Fruit fly (Drosophila melanogaster) whole organism, embryonic: ENCODE results near the gene CG43355.

Source experiments
- Ada2b ChIP-seq: fragments of 200-800 bp; sonication (Bioruptor generic); IDR thresholded peaks from 2 replicates; pipeline ENCODE4 v1.3.6; 2022; ENCODE audit warnings: missing biosample characterization, missing genetic modification characterization
- Atf6 ChIP-seq: fragments of 200-800 bp; sonication (Bioruptor generic); IDR thresholded peaks from 2 replicates; pipeline ENCODE4 v1.3.6; 2022; ENCODE audit warnings: missing biosample characterization, missing genetic modification characterization
- Bdp1 ChIP-seq: fragments of 200-800 bp; sonication (Bioruptor generic); optimal IDR thresholded peaks from 3 replicates; lab custom pipeline; 2016; ENCODE audit warnings: missing biosample characterization, missing genetic modification characterization
- Blimp-1 ChIP-seq: fragments of 200-800 bp; sonication (Bioruptor generic); optimal IDR thresholded peaks from 3 replicates; lab custom pipeline; 2018; ENCODE audit warnings: missing biosample characterization, missing genetic modification characterization, mild to moderate bottlenecking, moderate library complexity, missing genetic modification reagents
- CG11695 ChIP-seq: fragments of 200-800 bp; sonication (Bioruptor generic); IDR thresholded peaks from 3 replicates; pipeline ENCODE4 v1.3.6; 2022; ENCODE audit warnings: missing biosample characterization, missing genetic modification characterization
- CG12104 ChIP-seq: fragments of 200-800 bp; sonication (Bioruptor generic); optimal IDR thresholded peaks from 3 replicates; lab custom pipeline; 2016; ENCODE audit warnings: missing biosample characterization, missing genetic modification characterization
- CG12299 ChIP-seq: fragments of 200-800 bp; sonication (Bioruptor generic); optimal IDR thresholded peaks from 2 replicates; lab custom pipeline; 2018; ENCODE audit warnings: missing biosample characterization, mild to moderate bottlenecking, missing genetic modification characterization
- CG13894 ChIP-seq: fragments of 200-800 bp; sonication (Bioruptor generic); optimal IDR thresholded peaks from 3 replicates; lab custom pipeline; 2018; ENCODE audit warnings: missing biosample characterization, mild to moderate bottlenecking, missing genetic modification characterization, moderate library complexity
- CG14667 ChIP-seq: fragments of 200-800 bp; sonication (Bioruptor generic); IDR thresholded peaks from 2 replicates; pipeline ENCODE4 v1.3.6; 2022; ENCODE audit warnings: missing biosample characterization, missing genetic modification characterization
- CG15011 ChIP-seq: fragments of 200-800 bp; sonication (Bioruptor generic); optimal IDR thresholded peaks from 3 replicates; lab custom pipeline; 2018; ENCODE audit warnings: missing biosample characterization, mild to moderate bottlenecking, missing genetic modification characterization
- CG15696 ChIP-seq: fragments of 200-800 bp; sonication (Bioruptor generic); optimal IDR thresholded peaks from 2 replicates; lab custom pipeline; 2019; ENCODE audit warnings: missing biosample characterization, mild to moderate bottlenecking, missing genetic modification characterization, moderate library complexity
- CG17186 ChIP-seq: fragments of 200-800 bp; sonication (Bioruptor generic); optimal IDR thresholded peaks from 3 replicates; lab custom pipeline; 2017; ENCODE audit warnings: missing biosample characterization, missing genetic modification reagents, missing genetic modification characterization
- CG17361 ChIP-seq: fragments of 200-800 bp; sonication (Bioruptor generic); IDR thresholded peaks from 3 replicates; pipeline ENCODE4 v1.3.6; 2022; ENCODE audit warnings: missing biosample characterization, missing genetic modification characterization
- CG31365 ChIP-seq: fragments of 200-800 bp; sonication (Bioruptor generic); optimal IDR thresholded peaks from 2 replicates; lab custom pipeline; 2018; ENCODE audit warnings: missing biosample characterization, mild to moderate bottlenecking, missing genetic modification characterization
- CG31388 ChIP-seq: fragments of 200-800 bp; sonication (Bioruptor generic); optimal IDR thresholded peaks from 2 replicates; lab custom pipeline; 2016; ENCODE audit warnings: missing biosample characterization, missing genetic modification characterization
- CG31441 ChIP-seq: fragments of 200-800 bp; sonication (Bioruptor generic); IDR thresholded peaks from 2 replicates; pipeline ENCODE4 v1.3.6; 2022; ENCODE audit warnings: missing biosample characterization, missing genetic modification characterization
- CG32772 ChIP-seq: fragments of 200-800 bp; sonication (Bioruptor generic); IDR thresholded peaks from 2 replicates; pipeline ENCODE4 v1.3.6; 2022; ENCODE audit warnings: missing biosample characterization, missing genetic modification characterization
- CG34224 ChIP-seq: fragments of 200-800 bp; sonication (Bioruptor generic); IDR thresholded peaks from 3 replicates; pipeline ENCODE4 v1.3.6; 2022; ENCODE audit warnings: missing biosample characterization, missing genetic modification characterization; ENCODE audit not compliant: partially characterized antibody
- CG4424 ChIP-seq: fragments of 200-800 bp; sonication (Bioruptor generic); optimal IDR thresholded peaks from 3 replicates; lab custom pipeline; 2016; ENCODE audit warnings: missing biosample characterization, missing genetic modification characterization
- CG4820 ChIP-seq: fragments of 200-800 bp; sonication (Bioruptor generic); optimal IDR thresholded peaks from 3 replicates; lab custom pipeline; 2016; ENCODE audit warnings: missing biosample characterization, missing genetic modification characterization
- CG7987 ChIP-seq: fragments of 200-800 bp; sonication (Bioruptor generic); optimal IDR thresholded peaks from 2 replicates; lab custom pipeline; 2018; ENCODE audit warnings: missing biosample characterization, mild to moderate bottlenecking, missing genetic modification characterization, moderate library complexity
- CG8089 ChIP-seq: fragments of 200-800 bp; sonication (Bioruptor generic); optimal IDR thresholded peaks from 3 replicates; lab custom pipeline; 2016; ENCODE audit warnings: missing biosample characterization, missing genetic modification characterization
- CG9437 ChIP-seq: fragments of 200-800 bp; sonication (Bioruptor generic); optimal IDR thresholded peaks from 2 replicates; lab custom pipeline; 2018; ENCODE audit warnings: missing biosample characterization, mild to moderate bottlenecking, missing genetic modification characterization
- CG9727 ChIP-seq: fragments of 200-800 bp; sonication (Bioruptor generic); optimal IDR thresholded peaks from 3 replicates; lab custom pipeline; 2017; ENCODE audit warnings: missing biosample characterization, mild to moderate bottlenecking, missing genetic modification characterization
- CkIIα-i1 ChIP-seq: fragments of 200-800 bp; sonication (Bioruptor generic); IDR thresholded peaks from 2 replicates; pipeline ENCODE4 v1.3.6; 2022; ENCODE audit warnings: missing biosample characterization, missing genetic modification characterization
- Doc3 ChIP-seq: fragments of 200-800 bp; sonication (Bioruptor generic); IDR thresholded peaks from 3 replicates; pipeline ENCODE4 v1.3.6; 2022; ENCODE audit warnings: missing biosample characterization, missing genetic modification characterization; ENCODE audit not compliant: partially characterized antibody
- Drgx ChIP-seq: fragments of 200-800 bp; sonication (Bioruptor generic); IDR thresholded peaks from 2 replicates; pipeline ENCODE4 v1.3.6; 2022; ENCODE audit warnings: missing biosample characterization, missing genetic modification characterization
- Gug ChIP-seq: fragments of 200-800 bp; sonication (Bioruptor generic); IDR thresholded peaks from 4 replicates; pipeline ENCODE4 v1.3.6; 2022; ENCODE audit warnings: missing biosample characterization, missing genetic modification characterization
- Hand ChIP-seq: fragments of 200-800 bp; sonication (Bioruptor generic); optimal IDR thresholded peaks from 2 replicates; lab custom pipeline; 2017; ENCODE audit warnings: mild to moderate bottlenecking, missing biosample characterization, missing genetic modification reagents, missing genetic modification characterization
- HmgD ChIP-seq: fragments of 200-800 bp; sonication (Bioruptor generic); optimal IDR thresholded peaks from 3 replicates; lab custom pipeline; 2016; ENCODE audit warnings: missing biosample characterization, missing genetic modification characterization
- Lpt ChIP-seq: fragments of >200 bp; optimal IDR thresholded peaks from 2 replicates; lab custom pipeline; 2018; ENCODE audit warnings: missing biosample characterization, missing genetic modification characterization
- Myb ChIP-seq: fragments of 200-800 bp; sonication (Bioruptor generic); optimal IDR thresholded peaks from 2 replicates; lab custom pipeline; 2016; ENCODE audit warnings: missing biosample characterization, missing genetic modification characterization
- Nf-YA ChIP-seq: fragments of 200-800 bp; sonication (Bioruptor generic); IDR thresholded peaks from 2 replicates; pipeline ENCODE4 v1.3.6; 2022; ENCODE audit warnings: missing biosample characterization, missing genetic modification characterization
- Side ChIP-seq: fragments of 200-800 bp; sonication (Bioruptor generic); optimal IDR thresholded peaks from 2 replicates; lab custom pipeline; 2016; ENCODE audit warnings: missing biosample characterization, missing genetic modification characterization
- Six4 ChIP-seq: fragments of 200-800 bp; sonication (Bioruptor generic); optimal IDR thresholded peaks from 2 replicates; lab custom pipeline; 2016; ENCODE audit warnings: missing biosample characterization, missing genetic modification characterization
- aop ChIP-seq: fragments of 200-800 bp; sonication (Bioruptor generic); IDR thresholded peaks from 2 replicates; pipeline ENCODE4 v1.3.6; 2022; ENCODE audit warnings: missing biosample characterization, missing genetic modification characterization
- ash1 ChIP-seq: fragments of 200-800 bp; sonication (Bioruptor generic); optimal IDR thresholded peaks from 2 replicates; lab custom pipeline; 2018; ENCODE audit warnings: missing biosample characterization, mild to moderate bottlenecking, missing genetic modification characterization
- bcd ChIP-seq: fragments of 200-800 bp; sonication (Bioruptor generic); optimal IDR thresholded peaks from 2 replicates; lab custom pipeline; 2017; ENCODE audit warnings: missing biosample characterization, mild to moderate bottlenecking, missing genetic modification characterization
- chif ChIP-seq, 2 experiments: fragments of 200-800 bp; sonication (Bioruptor generic); optimal IDR thresholded peaks; 3 replicates each; lab custom pipeline; 2016; ENCODE audit warnings: missing biosample characterization in 2 of 2, missing genetic modification characterization in 2 of 2
- chm ChIP-seq: fragments of 200-800 bp; sonication (Bioruptor generic); IDR thresholded peaks from 2 replicates; pipeline ENCODE4 v1.3.6; 2022; ENCODE audit warnings: missing biosample characterization, missing genetic modification characterization
- croc ChIP-seq: fragments of 200-800 bp; sonication (Bioruptor generic); conservative IDR thresholded peaks from 3 replicates; pipeline ENCODE4 v1.3.6; 2022; ENCODE audit warnings: missing biosample characterization, missing genetic modification characterization
- crol ChIP-seq: fragments of 200-800 bp; sonication (Bioruptor generic); IDR thresholded peaks from 2 replicates; pipeline ENCODE4 v1.3.6; 2022; ENCODE audit warnings: missing biosample characterization, missing genetic modification characterization
- crp ChIP-seq, 2 experiments: fragments of 200-800 bp; sonication (Bioruptor generic); optimal IDR thresholded peaks; 2 replicates in 1 of 2; 3 replicates in 1 of 2; lab custom pipeline; 2017; ENCODE audit warnings: missing biosample characterization in 2 of 2, missing genetic modification characterization in 2 of 2, mild to moderate bottlenecking in 1 of 2, moderate library complexity in 1 of 2
- da ChIP-seq: fragments of 200-800 bp; sonication (Bioruptor generic); optimal IDR thresholded peaks from 2 replicates; lab custom pipeline; 2016; ENCODE audit warnings: missing biosample characterization, missing genetic modification characterization
- gfzf ChIP-seq: fragments of 200-800 bp; sonication (Bioruptor generic); optimal IDR thresholded peaks from 2 replicates; lab custom pipeline; 2016; ENCODE audit warnings: missing biosample characterization, mild to moderate bottlenecking, missing genetic modification characterization, moderate library complexity
- ken ChIP-seq: fragments of 200-800 bp; sonication (Bioruptor generic); IDR thresholded peaks from 3 replicates; pipeline ENCODE4 v1.3.6; 2022; ENCODE audit warnings: missing biosample characterization, missing genetic modification characterization
- org-1 ChIP-seq: fragments of 200-800 bp; sonication (Bioruptor generic); optimal IDR thresholded peaks from 2 replicates; lab custom pipeline; 2017; ENCODE audit warnings: missing biosample characterization, missing genetic modification characterization
- sug ChIP-seq: fragments of 200-800 bp; optimal IDR thresholded peaks from 2 replicates; lab custom pipeline; 2019; ENCODE audit warnings: missing biosample characterization, mild to moderate bottlenecking, missing genetic modification characterization, moderate library complexity
- trem ChIP-seq: fragments of 200-800 bp; optimal IDR thresholded peaks from 3 replicates; lab custom pipeline; 2019; ENCODE audit warnings: missing biosample characterization, mild to moderate bottlenecking, missing genetic modification characterization, moderate library complexity
- yki ChIP-seq: fragments of >200 bp; optimal IDR thresholded peaks from 3 replicates; lab custom pipeline; 2018

The CG43355 gene

dm6 chr2L:11516526-11517441 is 32.3 kb downstream of the CG43355 start, which contains the start of the genes Dlg5 and CG4970 (continued):
- peak; percentile 69 for TF ChIP-seq crol (GFP tag; lab: Robert Waterston, UW)
- no peak for TF ChIP-seq chif (GFP tag; optimal IDR thresholded peaks at IDR 0.05; lab: Kevin White, UChicago)
- TF ChIP-seq aop = peak; percentile 38; the same call in 1 of the 2 replicates
- no peak for TF ChIP-seq Lpt (GFP tag; lab: Kevin White, UChicago)
- TF ChIP-seq CG15696 = no peak
- no peak for TF ChIP-seq CG12299
- TF ChIP-seq Doc3 (GFP tag; lab: Robert Waterston, UW) = peak; percentile 68
- peak; percentile 89 for TF ChIP-seq gfzf (GFP tag; lab: Kevin White, UChicago)
- TF ChIP-seq yki (lab: Kevin White, UChicago) = no peak
- no peak for TF ChIP-seq croc (GFP tag; lab: Robert Waterston, UW)
- no peak for TF ChIP-seq CG11695
- no peak for TF ChIP-seq da (GFP tag; lab: Kevin White, UChicago)
- TF ChIP-seq CG34224 = no peak; the same call in none of the 3 replicates
- TF ChIP-seq CG14667 (GFP tag; lab: Robert Waterston, UW) = no peak
- peak; percentile 68 for TF ChIP-seq CG13894 (tag; lab: Kevin White, UChicago)
- TF ChIP-seq CG32772 (GFP tag; lab: Robert Waterston, UW) = peak; percentile 56; the same call in 1 of the 2 replicates
- no peak for TF ChIP-seq Blimp-1 (GFP tag; lab: Kevin White, UChicago)
- peak; percentile 76 for TF ChIP-seq CG17186
- TF ChIP-seq Nf-YA (GFP tag; lab: Robert Waterston, UW) = no peak
- TF ChIP-seq Atf6 = no peak
- TF ChIP-seq sug (tag; lab: Kevin White, UChicago) = no peak
- no peak for TF ChIP-seq CG8089 (GFP tag; lab: Kevin White, UChicago)
- TF ChIP-seq crp (GFP tag; optimal IDR thresholded peaks at IDR 0.05; lab: Kevin White, UChicago) = peak in 1 of 2 experiments; percentile 64
- peak; percentile 51 for TF ChIP-seq Myb
- TF ChIP-seq Bdp1 = no peak
- TF ChIP-seq Hand = no peak
- TF ChIP-seq Drgx (GFP tag; lab: Robert Waterston, UW) = peak; percentile 14; the same call in 1 of the 2 replicates
- TF ChIP-seq CG17361 (GFP tag; lab: Robert Waterston, UW) = no peak
- peak; percentile 60 for TF ChIP-seq HmgD (GFP tag; lab: Kevin White, UChicago)
- no peak for TF ChIP-seq CkIIα-i1 (GFP tag; lab: Robert Waterston, UW)
- no peak for TF ChIP-seq CG12104 (GFP tag; lab: Kevin White, UChicago)
- no peak for TF ChIP-seq CG9437
- TF ChIP-seq CG31441 (GFP tag; lab: Robert Waterston, UW) = no peak
- no peak for TF ChIP-seq CG4424 (GFP tag; lab: Kevin White, UChicago)
- TF ChIP-seq trem (tag; lab: Kevin White, UChicago) = peak; percentile 93
- no peak for TF ChIP-seq Side
- TF ChIP-seq CG7987 (GFP tag; lab: Kevin White, UChicago) = no peak
- TF ChIP-seq ken (GFP tag; lab: Robert Waterston, UW) = no peak
- no peak for TF ChIP-seq CG31365
- no peak for TF ChIP-seq CG9727 (GFP tag; lab: Kevin White, UChicago)
- no peak for TF ChIP-seq Gug (GFP tag; lab: Robert Waterston, UW)
- TF ChIP-seq CG15011 (GFP tag; lab: Kevin White, UChicago) = no peak
- TF ChIP-seq ash1 (GFP tag; lab: Kevin White, UChicago) = no peak
- TF ChIP-seq chm (GFP tag; lab: Robert Waterston, UW) = no peak
- no peak for TF ChIP-seq bcd (GFP tag; lab: Kevin White, UChicago)
- no peak for TF ChIP-seq CG4820 (GFP tag; lab: Kevin White, UChicago)
- no peak for TF ChIP-seq org-1
- TF ChIP-seq Six4 (GFP tag; lab: Kevin White, UChicago) = no peak
- no peak for TF ChIP-seq Ada2b (GFP tag; lab: Robert Waterston, UW)
- no peak for TF ChIP-seq CG31388 (GFP tag; lab: Kevin White, UChicago)
